Worm (Caenorhabditis elegans): ENCODE measurements around the gene F55A11.1.

The F55A11.1 gene

DNA sequence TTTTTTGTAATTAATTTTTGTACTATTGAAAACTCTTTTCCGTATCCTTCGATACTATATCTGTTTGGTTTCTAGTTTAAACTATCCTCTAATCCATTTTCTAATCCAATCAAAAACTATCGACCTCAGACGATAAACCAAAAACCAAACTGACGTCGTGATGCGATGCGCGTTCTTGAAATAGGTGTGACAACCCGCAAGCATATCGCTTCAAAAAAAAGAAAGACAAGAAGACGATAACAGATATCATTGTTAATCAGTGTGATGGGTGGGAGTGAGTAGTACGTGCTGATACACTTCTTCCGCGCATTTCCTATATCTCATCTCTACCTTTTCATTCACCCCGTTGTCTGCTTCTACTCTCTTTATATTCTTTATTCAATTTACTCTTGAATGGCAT lies 24.4 kb downstream of the F55A11.1 start, which contains the start of gene T04F3.1:
TSS of gene T04F3.1 (plus strand) at position 246 of the 400 bp plus-strand sequence.
- TF ChIP-seq unc-62 (GFP tag; optimal IDR thresholded peaks at IDR 0.05), result no peak

DNA sequence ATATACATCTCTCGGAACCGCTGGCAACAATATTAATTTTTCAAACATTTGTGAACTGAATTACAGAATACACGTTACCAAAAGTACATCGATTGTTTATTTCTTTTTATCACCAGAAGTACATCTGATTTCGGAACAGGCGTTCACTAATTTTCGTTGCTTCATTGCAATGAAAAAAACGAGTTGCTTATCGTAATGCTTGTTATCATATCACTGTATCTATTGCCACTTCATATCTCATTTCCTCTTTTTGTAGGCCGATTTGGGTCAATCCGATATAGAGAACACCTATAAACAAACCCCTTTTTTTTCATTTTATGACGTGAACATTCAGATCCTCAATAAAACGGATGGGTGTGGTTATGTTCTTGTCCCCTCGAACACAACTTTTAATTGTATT lies 26.9 kb downstream of the F55A11.1 start:
- TF ChIP-seq unc-62 (GFP tag; optimal IDR thresholded peaks at IDR 0.05), result no peak

DNA sequence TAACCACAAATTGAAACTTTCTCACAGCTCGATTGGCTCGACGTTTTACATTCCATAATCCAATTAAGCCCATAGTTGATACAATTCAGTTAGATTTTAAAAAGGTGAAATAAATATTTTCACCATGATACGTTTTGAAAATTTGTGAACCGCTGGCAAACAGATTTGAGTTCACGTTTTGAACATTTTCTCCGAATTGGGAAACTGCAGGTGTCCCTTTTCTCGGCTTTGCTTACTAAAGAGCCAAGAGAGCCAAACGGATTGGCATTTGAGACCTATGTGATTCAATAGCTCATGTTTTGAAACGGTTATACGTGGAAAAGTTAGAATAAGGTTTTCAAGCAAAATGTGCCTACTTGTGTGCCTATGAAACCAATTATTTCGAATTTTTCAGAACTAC lies 27.3 kb downstream of the F55A11.1 start, which contains the start of gene spe-42:
TSS of gene spe-42 (minus strand) at position 101 of the 400 bp plus-strand sequence.
- TF ChIP-seq unc-62 (GFP tag; optimal IDR thresholded peaks at IDR 0.05), result no peak

DNA sequence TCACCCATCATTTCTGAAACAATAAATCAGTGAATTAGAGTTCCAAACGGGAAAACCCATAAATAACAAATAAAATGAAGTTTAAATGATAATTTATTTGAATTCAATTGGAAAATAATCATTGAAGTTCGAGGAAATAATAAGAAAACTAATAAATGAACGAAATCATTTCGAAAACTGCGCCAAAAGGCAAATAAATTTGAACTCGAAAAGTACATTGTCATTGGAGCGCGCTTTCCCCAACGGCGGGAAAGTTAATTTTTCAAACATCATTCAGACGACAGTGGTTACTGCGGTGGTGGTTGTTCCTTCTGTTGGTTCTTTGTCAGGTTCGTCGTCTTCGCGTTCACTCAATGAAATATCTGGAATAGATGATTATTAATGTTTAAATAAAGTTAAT lies 30.7 kb downstream of the F55A11.1 start, which contains the start of gene npp-22:
TSS of gene npp-22 (minus strand) at position 13 of the 400 bp plus-strand sequence.
- no peak for TF ChIP-seq unc-62 (GFP tag; optimal IDR thresholded peaks at IDR 0.05)

DNA sequence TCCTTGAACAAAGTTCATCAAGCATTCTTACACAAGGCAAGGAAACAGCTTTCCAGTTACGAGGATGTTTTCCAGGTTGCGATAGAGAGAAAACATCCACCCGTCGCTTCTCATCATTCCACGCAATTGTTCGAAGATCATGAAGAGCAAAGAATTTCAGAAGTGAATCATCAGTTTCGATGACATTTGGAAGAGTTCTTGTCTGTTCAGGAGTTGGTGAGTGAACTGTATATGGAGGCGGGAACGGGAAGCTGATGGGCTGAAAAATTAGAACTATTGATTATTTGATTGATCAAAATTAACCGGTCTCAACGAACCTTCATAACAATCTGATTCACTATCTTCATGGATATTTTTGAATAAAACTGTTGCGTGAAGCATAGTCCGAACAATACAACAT lies 32.1 kb downstream of the F55A11.1 start:
- no peak for TF ChIP-seq unc-62 (GFP tag; optimal IDR thresholded peaks at IDR 0.05)

DNA sequence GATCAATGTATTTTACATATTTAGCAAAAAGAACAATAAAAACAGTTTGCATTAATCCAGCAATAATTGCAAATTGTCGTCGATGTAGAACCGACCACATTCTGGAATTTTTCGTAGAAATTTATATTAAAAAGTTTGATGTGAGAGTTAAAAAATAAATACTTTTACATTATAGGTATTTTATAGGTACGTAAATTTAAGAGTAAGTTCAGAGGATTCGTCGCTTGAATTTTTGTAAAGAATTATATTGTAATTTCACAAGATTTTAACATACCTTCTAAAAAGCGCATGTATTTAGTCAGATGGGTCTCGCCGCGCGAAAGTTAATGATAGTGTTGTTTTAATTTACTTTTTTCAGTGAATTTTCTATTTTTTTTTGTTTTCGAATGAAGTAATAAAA lies 34.1 kb downstream of the F55A11.1 start, which contains the start of gene rhr-2:
TSS of gene rhr-2 (minus strand) at position 101 of the 400 bp plus-strand sequence.
- no peak for TF ChIP-seq unc-62 (GFP tag; optimal IDR thresholded peaks at IDR 0.05)

- TF ChIP-seq unc-62 (GFP tag; optimal IDR thresholded peaks at IDR 0.05), result no peak
These were observed 38.2 kb downstream of the F55A11.1 start, which contains the start of gene daf-11 for ce11 chrV:11725971-11726370. Gene daf-11 (minus strand): TSS chrV:11726071.

ce11 chrV:11722858-11723257 lies 41.3 kb downstream of the F55A11.1 start:
- TF ChIP-seq unc-62 (GFP tag; optimal IDR thresholded peaks at IDR 0.05), result no peak

ce11 chrV:11716930-11717329 lies 47.3 kb downstream of the F55A11.1 start:
- TF ChIP-seq unc-62 (GFP tag; optimal IDR thresholded peaks at IDR 0.05), result no peak

DNA sequence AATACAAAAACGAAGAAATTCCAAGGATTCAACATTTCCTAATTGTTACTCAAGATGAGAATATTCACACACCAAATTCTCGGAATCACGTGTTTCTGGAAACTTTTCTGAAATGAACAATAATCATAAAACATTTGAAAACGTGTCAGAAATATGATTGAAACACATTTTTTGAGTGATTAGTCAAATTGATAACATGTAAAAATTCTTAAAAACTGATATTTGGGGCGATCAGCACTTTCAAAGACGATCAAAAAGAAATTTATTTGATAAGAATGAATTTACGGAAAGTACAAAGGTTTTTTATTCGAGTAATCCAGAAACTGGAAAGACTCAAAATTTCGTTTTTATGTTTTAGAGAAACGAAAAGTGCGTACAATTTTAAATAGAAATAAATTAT lies 48.4 kb downstream of the F55A11.1 start, which contains the start of gene tre-3:
TSS of gene tre-3 (minus strand) at position 107 of the 400 bp plus-strand sequence.
- TF ChIP-seq unc-62 (GFP tag; optimal IDR thresholded peaks at IDR 0.05), result no peak

All from whole organism, dauer.